Worm (Caenorhabditis elegans) whole organism, young adult: ENCODE results near the gene T06E6.15.

Source experiments
- B0019.2 ChIP-seq: fragments of 200-800 bp; sonication (Bioruptor generic); conservative IDR thresholded peaks from 2 replicates; pipeline ENCODE4 v1.3.6; 2022; ENCODE audit warnings: missing genetic modification reagents, missing genetic modification characterization, missing compliant biosample characterization
- B0336.3 ChIP-seq: fragments of 200-800 bp; sonication (Bioruptor generic); IDR thresholded peaks from 2 replicates; pipeline ENCODE4 v1.3.6; 2022; ENCODE audit warnings: missing genetic modification characterization, missing compliant biosample characterization
- C17E4.6 ChIP-seq: fragments of 200-800 bp; sonication (Bioruptor generic); IDR thresholded peaks from 2 replicates; pipeline ENCODE4 v1.3.6; 2022; ENCODE audit warnings: missing genetic modification reagents, missing genetic modification characterization, missing compliant biosample characterization
- F22D6.2 ChIP-seq: sonication (generic microtip); optimal IDR thresholded peaks from 2 replicates; lab custom pipeline; 2016; ENCODE audit warnings: mild to moderate bottlenecking, missing genetic modification characterization, missing compliant biosample characterization
- F23B12.7 ChIP-seq: sonication (generic microtip); optimal IDR thresholded peaks from 2 replicates; lab custom pipeline; 2017; ENCODE audit warnings: missing genetic modification characterization, mild to moderate bottlenecking, missing compliant biosample characterization, antibody characterized with exemption, moderate library complexity; ENCODE audit not compliant: insufficient read depth
- F52B5.7 ChIP-seq: sonication (generic microtip); optimal IDR thresholded peaks from 2 replicates; lab custom pipeline; 2016; ENCODE audit warnings: mild to moderate bottlenecking, missing genetic modification characterization, missing compliant biosample characterization
- F57A8.1 ChIP-seq: fragments of 200-800 bp; sonication (Bioruptor generic); optimal IDR thresholded peaks from 2 replicates; lab custom pipeline; 2018; ENCODE audit warnings: mild to moderate bottlenecking, missing genetic modification characterization, moderate library complexity, missing compliant biosample characterization
- K11D2.4 ChIP-seq: fragments of 200-800 bp; sonication (Bioruptor generic); IDR thresholded peaks from 2 replicates; pipeline ENCODE4 v1.3.6; 2022; ENCODE audit warnings: missing genetic modification reagents, missing genetic modification characterization, missing compliant biosample characterization
- T26A5.8 ChIP-seq: sonication (generic microtip); optimal IDR thresholded peaks from 2 replicates; lab custom pipeline; 2016; ENCODE audit warnings: missing genetic modification characterization, missing compliant biosample characterization
- Y53F4B.3 ChIP-seq: fragments of 200-800 bp; sonication (Bioruptor generic); IDR thresholded peaks from 2 replicates; pipeline ENCODE4 v1.3.6; 2022; ENCODE audit warnings: missing genetic modification reagents, missing genetic modification characterization, missing compliant biosample characterization
- Y56A3A.18 ChIP-seq: fragments of 200-800 bp; sonication (Bioruptor generic); IDR thresholded peaks from 2 replicates; pipeline ENCODE4 v1.3.6; 2022; ENCODE audit warnings: missing genetic modification reagents, missing genetic modification characterization, missing compliant biosample characterization
- akir-1 ChIP-seq: fragments of 200-800 bp; sonication (Bioruptor generic); optimal IDR thresholded peaks from 2 replicates; lab custom pipeline; 2018; ENCODE audit warnings: mild to moderate bottlenecking, missing genetic modification characterization, moderate library complexity, missing compliant biosample characterization
- aptf-3 ChIP-seq: fragments of 200-800 bp; sonication (Bioruptor generic); IDR thresholded peaks from 2 replicates; pipeline ENCODE4 v1.3.6; 2022; ENCODE audit warnings: missing genetic modification characterization, missing compliant biosample characterization
- atf-7 ChIP-seq: sonication (generic microtip); optimal IDR thresholded peaks from 2 replicates; lab custom pipeline; 2017; ENCODE audit warnings: mild to moderate bottlenecking, missing genetic modification characterization, missing compliant biosample characterization
- athp-1 ChIP-seq: sonication (generic microtip); optimal IDR thresholded peaks from 2 replicates; lab custom pipeline; 2017; ENCODE audit warnings: mild to moderate bottlenecking, missing genetic modification characterization, missing compliant biosample characterization
- cebp-2 ChIP-seq: fragments of 200-800 bp; sonication (Bioruptor generic); IDR thresholded peaks from 2 replicates; pipeline ENCODE4 v1.3.6; 2022; ENCODE audit warnings: missing genetic modification characterization, missing compliant biosample characterization
- ceh-27 ChIP-seq: fragments of 200-800 bp; sonication (Bioruptor generic); optimal IDR thresholded peaks from 2 replicates; lab custom pipeline; 2018; ENCODE audit warnings: mild to moderate bottlenecking, missing genetic modification characterization, moderate library complexity, missing compliant biosample characterization
- ceh-40 ChIP-seq: fragments of 200-800 bp; sonication (Bioruptor generic); IDR thresholded peaks from 2 replicates; pipeline ENCODE4 v1.3.6; 2022; ENCODE audit warnings: missing genetic modification characterization, missing compliant biosample characterization
- chd-7 ChIP-seq: sonication (generic microtip); optimal IDR thresholded peaks from 2 replicates; lab custom pipeline; 2016; ENCODE audit warnings: mild to moderate bottlenecking, missing genetic modification characterization, moderate library complexity, missing compliant biosample characterization
- dpff-1 ChIP-seq: sonication (generic microtip); optimal IDR thresholded peaks from 2 replicates; lab custom pipeline; 2017; ENCODE audit warnings: mild to moderate bottlenecking, missing genetic modification characterization, missing compliant biosample characterization
- egl-18 ChIP-seq: fragments of 200-800 bp; sonication (Bioruptor generic); IDR thresholded peaks from 2 replicates; pipeline ENCODE4 v1.3.6; 2022; ENCODE audit warnings: missing genetic modification reagents, missing genetic modification characterization, missing compliant biosample characterization
- ets-4 ChIP-seq: fragments of 200-800 bp; sonication (Bioruptor generic); optimal IDR thresholded peaks from 2 replicates; lab custom pipeline; 2018; ENCODE audit warnings: mild to moderate bottlenecking, missing genetic modification characterization, missing compliant biosample characterization
- gei-17 ChIP-seq: fragments of 200-800 bp; sonication (Bioruptor generic); optimal IDR thresholded peaks from 2 replicates; lab custom pipeline; 2018; ENCODE audit warnings: mild to moderate bottlenecking, missing genetic modification characterization, missing compliant biosample characterization
- hmg-1.2 ChIP-seq: fragments of 200-800 bp; sonication (Bioruptor generic); IDR thresholded peaks from 2 replicates; pipeline ENCODE4 v1.3.6; 2022; ENCODE audit warnings: missing genetic modification reagents, missing genetic modification characterization, missing compliant biosample characterization
- hmg-20 ChIP-seq: fragments of 200-800 bp; sonication (Bioruptor generic); IDR thresholded peaks from 2 replicates; pipeline ENCODE4 v1.3.6; 2022; ENCODE audit warnings: missing genetic modification reagents, missing genetic modification characterization, missing compliant biosample characterization
- lsl-1 ChIP-seq: fragments of 200-800 bp; sonication (Bioruptor generic); optimal IDR thresholded peaks from 2 replicates; lab custom pipeline; 2018; ENCODE audit warnings: mild to moderate bottlenecking, missing genetic modification characterization, moderate library complexity, missing compliant biosample characterization
- lsy-27 ChIP-seq: sonication (generic microtip); optimal IDR thresholded peaks from 2 replicates; lab custom pipeline; 2017; ENCODE audit warnings: missing genetic modification characterization, mild to moderate bottlenecking, missing compliant biosample characterization, antibody characterized with exemption, missing genotype, borderline replicate concordance; ENCODE audit not compliant: insufficient read depth
- madf-10 ChIP-seq: sonication (generic microtip); optimal IDR thresholded peaks from 2 replicates; lab custom pipeline; 2016; ENCODE audit warnings: mild to moderate bottlenecking, missing genetic modification characterization, missing compliant biosample characterization
- madf-3 ChIP-seq: fragments of 200-800 bp; sonication (Bioruptor generic); IDR thresholded peaks from 2 replicates; pipeline ENCODE4 v1.3.6; 2022; ENCODE audit warnings: missing genetic modification reagents, missing genetic modification characterization, missing compliant biosample characterization
- mel-28 ChIP-seq: sonication (generic microtip); optimal IDR thresholded peaks from 2 replicates; lab custom pipeline; 2016; ENCODE audit warnings: borderline replicate concordance, mild to moderate bottlenecking, missing genetic modification characterization, missing compliant biosample characterization
- mes-4 ChIP-seq: sonication (generic microtip); optimal IDR thresholded peaks from 2 replicates; lab custom pipeline; 2016; ENCODE audit warnings: missing genotype, missing genetic modification characterization, missing compliant biosample characterization
- mxl-1 ChIP-seq: sonication (generic microtip); optimal IDR thresholded peaks from 2 replicates; lab custom pipeline; 2016; ENCODE audit warnings: missing genetic modification characterization, missing compliant biosample characterization
- nhr-179 ChIP-seq: sonication (generic microtip); optimal IDR thresholded peaks from 2 replicates; lab custom pipeline; 2016; ENCODE audit warnings: mild to moderate bottlenecking, missing genetic modification characterization, missing compliant biosample characterization
- nhr-90 ChIP-seq: sonication (generic microtip); optimal IDR thresholded peaks from 2 replicates; lab custom pipeline; 2016; ENCODE audit warnings: missing genotype, mild to moderate bottlenecking, missing genetic modification characterization, missing compliant biosample characterization
- pbrm-1 ChIP-seq: fragments of 200-800 bp; sonication (Bioruptor generic); IDR thresholded peaks from 2 replicates; pipeline ENCODE4 v1.3.6; 2022; ENCODE audit warnings: missing genetic modification reagents, missing genetic modification characterization, missing compliant biosample characterization
- pha-4 ChIP-seq: fragments of 150-350 bp; sonication (generic microtip); optimal IDR thresholded peaks from 2 replicates; lab custom pipeline; 2014; ENCODE audit warnings: missing biosample characterization, missing genetic modification reagents, missing genetic modification characterization
- rcor-1 ChIP-seq: fragments of 200-800 bp; sonication (Bioruptor generic); IDR thresholded peaks from 2 replicates; pipeline ENCODE4 v1.3.6; 2022; ENCODE audit warnings: missing genetic modification reagents, missing genetic modification characterization, missing compliant biosample characterization
- repo-1 ChIP-seq: sonication (generic microtip); optimal IDR thresholded peaks from 2 replicates; lab custom pipeline; 2017; ENCODE audit warnings: mild to moderate bottlenecking, missing genetic modification characterization, missing compliant biosample characterization
- sdz-38 ChIP-seq: sonication (generic microtip); optimal IDR thresholded peaks from 2 replicates; lab custom pipeline; 2016; ENCODE audit warnings: missing genotype, missing genetic modification characterization, missing compliant biosample characterization
- snpc-1.3 ChIP-seq: sonication (generic microtip); optimal IDR thresholded peaks from 2 replicates; lab custom pipeline; 2017; ENCODE audit warnings: missing genetic modification characterization, mild to moderate bottlenecking, missing compliant biosample characterization, antibody characterized with exemption, moderate library complexity, missing genotype, missing genetic modification reagents; ENCODE audit not compliant: insufficient read depth
- snpc-3.4 ChIP-seq: sonication (generic microtip); optimal IDR thresholded peaks from 2 replicates; lab custom pipeline; 2017; ENCODE audit warnings: missing genetic modification characterization, mild to moderate bottlenecking, missing compliant biosample characterization, antibody characterized with exemption, moderate library complexity, missing genotype, missing genetic modification reagents
- snpc-4 ChIP-seq, 5 experiments: fragments of 150-350 bp in 1 of 5; sonication (generic microtip) in 4 of 5; optimal IDR thresholded peaks; 2 replicates each; lab custom pipeline; 2014 to 2018; ENCODE audit warnings: missing genetic modification characterization in 5 of 5, missing biosample characterization in 3 of 5, antibody characterized with exemption in 2 of 5, mild to moderate bottlenecking in 2 of 5, missing compliant biosample characterization in 2 of 5, missing genotype in 2 of 5, moderate library complexity in 2 of 5, missing genetic modification reagents in 1 of 5
- tbp1 ChIP-seq: fragments of 200-800 bp; sonication (Bioruptor generic); optimal IDR thresholded peaks from 2 replicates; lab custom pipeline; 2018; ENCODE audit warnings: mild to moderate bottlenecking, missing genetic modification characterization, missing compliant biosample characterization
- unc-130 ChIP-seq: sonication (generic microtip); optimal IDR thresholded peaks from 2 replicates; lab custom pipeline; 2016; ENCODE audit warnings: missing genetic modification reagents, missing genetic modification characterization, missing compliant biosample characterization
- unc-62 ChIP-seq: fragments of 150-350 bp; optimal IDR thresholded peaks from 2 replicates; lab custom pipeline; 2014; ENCODE audit warnings: missing biosample characterization, missing genetic modification reagents, missing genetic modification characterization
- xnd-1 ChIP-seq: sonication (generic microtip); optimal IDR thresholded peaks from 2 replicates; lab custom pipeline; 2016; ENCODE audit warnings: missing genotype, missing genetic modification reagents, missing genetic modification characterization, missing compliant biosample characterization
- zim-3 ChIP-seq: sonication (generic microtip); optimal IDR thresholded peaks from 2 replicates; lab custom pipeline; 2017; ENCODE audit warnings: mild to moderate bottlenecking, missing genetic modification characterization, moderate library complexity, missing compliant biosample characterization
- ztf-28 ChIP-seq: fragments of 200-800 bp; sonication (Bioruptor generic); IDR thresholded peaks from 2 replicates; pipeline ENCODE4 v1.3.6; 2022; ENCODE audit warnings: missing genetic modification reagents, missing genetic modification characterization, missing compliant biosample characterization
- ztf-6 ChIP-seq: fragments of 200-800 bp; sonication (Bioruptor generic); IDR thresholded peaks from 2 replicates; pipeline ENCODE4 v1.3.6; 2022; ENCODE audit warnings: missing genetic modification reagents, missing genetic modification characterization, missing compliant biosample characterization

The T06E6.15 gene

DNA sequence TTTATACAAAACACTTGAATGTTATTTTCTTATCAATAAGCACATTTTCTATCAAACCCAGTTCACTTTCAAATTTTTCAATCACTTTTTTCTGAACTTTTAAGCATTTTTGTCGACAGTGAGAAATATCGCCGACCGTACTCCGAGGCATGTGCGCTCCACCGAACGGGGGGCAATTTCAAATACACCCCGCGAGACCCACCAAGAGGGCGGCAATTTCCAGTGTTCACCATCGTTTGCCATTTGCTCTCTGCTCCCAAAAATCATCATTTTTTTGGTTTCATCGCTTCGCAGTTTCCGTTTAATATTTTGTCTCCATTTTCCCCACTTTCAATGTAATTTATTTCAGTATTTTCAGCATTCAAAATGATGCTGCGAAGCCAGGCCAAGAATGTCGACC is 4.2 kb downstream of the T06E6.15 start, which contains the start of gene cyb-3 (continued):
- TF ChIP-seq zim-3 (no peak), F52B5.7 (no peak), B0336.3 (GFP tag; lab: Robert Waterston, UW) (no peak), B0019.2 (GFP tag; lab: Robert Waterston, UW) (peak; percentile 80), F22D6.2 (tag; lab: Kevin White, UChicago) (no peak), F57A8.1 (no peak), sdz-38 (tag; lab: Kevin White, UChicago) (no peak), C17E4.6 (no peak), dpff-1 (tag; lab: Kevin White, UChicago) (no peak), ceh-27 (GFP tag; lab: Kevin White, UChicago) (no peak), gei-17 (GFP tag; lab: Kevin White, UChicago) (no peak), snpc-3.4 (tag; lab: Kevin White, UChicago) (peak; percentile 68), F23B12.7 (tag; lab: Kevin White, UChicago) (no peak), Y56A3A.18 (GFP tag; lab: Robert Waterston, UW) (no peak), atf-7 (no peak), egl-18 (GFP tag; lab: Robert Waterston, UW) (no peak), ztf-28 (GFP tag; lab: Robert Waterston, UW) (no peak), ztf-6 (GFP tag; lab: Robert Waterston, UW) (no peak), unc-130 (GFP tag; lab: Kevin White, UChicago) (peak; percentile 36), chd-7 (tag; lab: Kevin White, UChicago) (no peak), nhr-90 (no peak), cebp-2 (no peak), snpc-4 (GFP tag; optimal IDR thresholded peaks at IDR 0.05; lab: Kevin White, UChicago) (peak; percentile 1), snpc-4 (tag; optimal IDR thresholded peaks at IDR 0.05; lab: Kevin White, UChicago) (peak in 1 of 4 experiments; percentile 53), ets-4 (GFP tag; lab: Kevin White, UChicago) (no peak), nhr-179 (no peak), snpc-1.3 (no peak), ceh-40 (GFP tag; lab: Robert Waterston, UW) (no peak), mes-4 (tag; lab: Kevin White, UChicago) (no peak), xnd-1 (tag; lab: Kevin White, UChicago) (peak; percentile 82), hmg-20 (GFP tag; lab: Robert Waterston, UW) (no peak), madf-3 (peak; percentile 89), K11D2.4 (GFP tag; lab: Robert Waterston, UW) (no peak), pha-4 (no peak), T26A5.8 (tag; lab: Kevin White, UChicago) (no peak), Y53F4B.3 (no peak; the same call in 1 of the 2 replicates), madf-10 (tag; lab: Kevin White, UChicago) (no peak), athp-1 (tag; lab: Kevin White, UChicago) (peak; percentile 7), repo-1 (no peak), rcor-1 (peak; percentile 59; the same call in 1 of the 2 replicates), unc-62 (GFP tag; lab: Kevin White, UChicago) (no peak), tbp1 (GFP tag; lab: Kevin White, UChicago) (peak; percentile 53), mxl-1 (no peak), mel-28 (tag; lab: Kevin White, UChicago) (no peak), pbrm-1 (GFP tag; lab: Robert Waterston, UW) (peak; percentile 28; the same call in 1 of the 2 replicates), lsl-1 (GFP tag; lab: Kevin White, UChicago) (peak; percentile 82), lsy-27 (no peak), aptf-3 (GFP tag; lab: Robert Waterston, UW) (no peak), akir-1 (GFP tag; lab: Kevin White, UChicago) (no peak), hmg-1.2 (GFP tag; lab: Robert Waterston, UW) (peak; percentile 55; the same call in 1 of the 2 replicates)
